Worm (Caenorhabditis elegans) whole organism, young adult: ENCODE measurements around the gene pfs-2.

Source experiments
- D2030.7 ChIP-seq: fragments of 200-800 bp; sonication (Bioruptor generic); IDR thresholded peaks from 2 replicates; pipeline ENCODE4 v1.3.6; 2022; ENCODE audit warnings: missing genetic modification reagents, missing genetic modification characterization, missing compliant biosample characterization
- F23B12.7 ChIP-seq: sonication (generic microtip); optimal IDR thresholded peaks from 2 replicates; lab custom pipeline; 2017; ENCODE audit warnings: missing genetic modification characterization, mild to moderate bottlenecking, missing compliant biosample characterization, antibody characterized with exemption, moderate library complexity; ENCODE audit not compliant: insufficient read depth
- F33H1.4 ChIP-seq: fragments of 200-800 bp; sonication (Bioruptor generic); IDR thresholded peaks from 2 replicates; pipeline ENCODE4 v1.3.6; 2022; ENCODE audit warnings: missing genetic modification reagents, missing genetic modification characterization, missing compliant biosample characterization
- F37B4.10 ChIP-seq: fragments of 200-800 bp; sonication (Bioruptor generic); IDR thresholded peaks from 2 replicates; pipeline ENCODE4 v1.3.6; 2022; ENCODE audit warnings: missing genetic modification characterization, missing compliant biosample characterization
- K12H6.12 ChIP-seq: fragments of 200-800 bp; sonication (Bioruptor generic); optimal IDR thresholded peaks from 2 replicates; lab custom pipeline; 2018; ENCODE audit warnings: mild to moderate bottlenecking, missing genetic modification characterization, missing compliant biosample characterization
- T07F8.4 ChIP-seq: sonication (generic microtip); optimal IDR thresholded peaks from 2 replicates; lab custom pipeline; 2016; ENCODE audit warnings: mild to moderate bottlenecking, missing genetic modification characterization, moderate library complexity, missing compliant biosample characterization
- T26A5.8 ChIP-seq: sonication (generic microtip); optimal IDR thresholded peaks from 2 replicates; lab custom pipeline; 2016; ENCODE audit warnings: missing genetic modification characterization, missing compliant biosample characterization
- Y53G8AR.9 ChIP-seq: fragments of 200-800 bp; sonication (Bioruptor generic); conservative IDR thresholded peaks from 2 replicates; pipeline ENCODE4 v1.3.6; 2022; ENCODE audit warnings: missing genetic modification reagents, missing genetic modification characterization, missing compliant biosample characterization
- Y56A3A.18 ChIP-seq: fragments of 200-800 bp; sonication (Bioruptor generic); IDR thresholded peaks from 2 replicates; pipeline ENCODE4 v1.3.6; 2022; ENCODE audit warnings: missing genetic modification reagents, missing genetic modification characterization, missing compliant biosample characterization
- Y67H2A.10 ChIP-seq: fragments of 200-800 bp; sonication (Bioruptor generic); conservative IDR thresholded peaks from 2 replicates; pipeline ENCODE4 v1.3.6; 2022; ENCODE audit warnings: missing genetic modification reagents, missing genetic modification characterization, missing compliant biosample characterization
- Y79H2A.3 ChIP-seq: fragments of 200-800 bp; sonication (Bioruptor generic); conservative IDR thresholded peaks from 2 replicates; pipeline ENCODE4 v1.3.6; 2022; ENCODE audit warnings: missing genetic modification reagents, missing genetic modification characterization, missing compliant biosample characterization
- ZK185.1 ChIP-seq: sonication (generic microtip); optimal IDR thresholded peaks from 2 replicates; lab custom pipeline; 2016; ENCODE audit warnings: mild to moderate bottlenecking, missing genetic modification characterization, missing compliant biosample characterization; ENCODE audit not compliant: poor library complexity, severe bottlenecking
- aptf-3 ChIP-seq: fragments of 200-800 bp; sonication (Bioruptor generic); IDR thresholded peaks from 2 replicates; pipeline ENCODE4 v1.3.6; 2022; ENCODE audit warnings: missing genetic modification characterization, missing compliant biosample characterization
- athp-1 ChIP-seq: sonication (generic microtip); optimal IDR thresholded peaks from 2 replicates; lab custom pipeline; 2017; ENCODE audit warnings: mild to moderate bottlenecking, missing genetic modification characterization, missing compliant biosample characterization
- attf-5 ChIP-seq: fragments of 200-800 bp; sonication (Bioruptor generic); optimal IDR thresholded peaks from 2 replicates; lab custom pipeline; 2018; ENCODE audit warnings: mild to moderate bottlenecking, missing genetic modification characterization, missing compliant biosample characterization
- attf-6 ChIP-seq: fragments of 200-800 bp; sonication (Bioruptor generic); IDR thresholded peaks from 2 replicates; pipeline ENCODE4 v1.3.6; 2022; ENCODE audit warnings: missing genetic modification reagents, missing genetic modification characterization, missing compliant biosample characterization
- bed-2 ChIP-seq: fragments of 200-800 bp; sonication (Bioruptor generic); IDR thresholded peaks from 2 replicates; pipeline ENCODE4 v1.3.6; 2022; ENCODE audit warnings: missing genetic modification reagents, missing genetic modification characterization, missing compliant biosample characterization
- ceh-100 ChIP-seq: fragments of 200-800 bp; sonication (Bioruptor generic); IDR thresholded peaks from 2 replicates; pipeline ENCODE4 v1.3.6; 2022; ENCODE audit warnings: missing genetic modification reagents, missing genetic modification characterization, missing compliant biosample characterization
- ceh-40 ChIP-seq: fragments of 200-800 bp; sonication (Bioruptor generic); IDR thresholded peaks from 2 replicates; pipeline ENCODE4 v1.3.6; 2022; ENCODE audit warnings: missing genetic modification characterization, missing compliant biosample characterization
- ceh-91 ChIP-seq: fragments of 200-800 bp; sonication (Bioruptor generic); IDR thresholded peaks from 2 replicates; pipeline ENCODE4 v1.3.6; 2022; ENCODE audit warnings: missing genetic modification reagents, missing genetic modification characterization, missing compliant biosample characterization
- dox-1 ChIP-seq: fragments of 200-800 bp; sonication (Bioruptor generic); IDR thresholded peaks from 2 replicates; pipeline ENCODE4 v1.3.6; 2022; ENCODE audit warnings: missing genetic modification reagents, missing genetic modification characterization, missing compliant biosample characterization
- dpl-1 ChIP-seq: fragments of 150-350 bp; optimal IDR thresholded peaks from 2 replicates; lab custom pipeline; 2014; ENCODE audit warnings: missing biosample characterization, missing genetic modification reagents, missing genetic modification characterization
- efl-1 ChIP-seq: fragments of 150-350 bp; optimal IDR thresholded peaks from 2 replicates; lab custom pipeline; 2014; ENCODE audit warnings: missing biosample characterization, missing genetic modification reagents, missing genetic modification characterization
- ekl-4 ChIP-seq: fragments of 200-800 bp; sonication (Bioruptor generic); IDR thresholded peaks from 2 replicates; pipeline ENCODE4 v1.3.6; 2022; ENCODE audit warnings: missing genetic modification reagents, missing genetic modification characterization, missing compliant biosample characterization
- ets-4 ChIP-seq: fragments of 200-800 bp; sonication (Bioruptor generic); optimal IDR thresholded peaks from 2 replicates; lab custom pipeline; 2018; ENCODE audit warnings: mild to moderate bottlenecking, missing genetic modification characterization, missing compliant biosample characterization
- hlh-12 ChIP-seq: sonication (generic microtip); optimal IDR thresholded peaks from 2 replicates; lab custom pipeline; 2016; ENCODE audit warnings: missing genetic modification characterization, missing compliant biosample characterization
- hmg-1.2 ChIP-seq: fragments of 200-800 bp; sonication (Bioruptor generic); IDR thresholded peaks from 2 replicates; pipeline ENCODE4 v1.3.6; 2022; ENCODE audit warnings: missing genetic modification reagents, missing genetic modification characterization, missing compliant biosample characterization
- hsf-1 ChIP-seq: fragments of 200-800 bp; sonication (Bioruptor generic); IDR thresholded peaks from 2 replicates; pipeline ENCODE4 v1.3.6; 2022; ENCODE audit warnings: missing genetic modification reagents, missing genetic modification characterization, missing compliant biosample characterization
- lag-1 ChIP-seq: fragments of 200-800 bp; sonication (Bioruptor generic); IDR thresholded peaks from 2 replicates; pipeline ENCODE4 v1.3.6; 2022; ENCODE audit warnings: missing genetic modification reagents, missing genetic modification characterization, missing compliant biosample characterization
- lin-35 ChIP-seq, 3 experiments: fragments of 150-350 bp in 2 of 3; sonication (generic microtip) in 1 of 3; optimal IDR thresholded peaks; 2 replicates each; lab custom pipeline; 2014 to 2018; ENCODE audit warnings: missing biosample characterization in 3 of 3, missing genetic modification characterization in 3 of 3, missing genetic modification reagents in 3 of 3
- lin-40 ChIP-seq: sonication (generic microtip); optimal IDR thresholded peaks from 2 replicates; lab custom pipeline; 2016; ENCODE audit warnings: missing genetic modification characterization, mild to moderate bottlenecking, missing compliant biosample characterization, missing genotype, missing genetic modification reagents
- lin-54 ChIP-seq: fragments of 200-800 bp; sonication (Bioruptor generic); optimal IDR thresholded peaks from 2 replicates; lab custom pipeline; 2018; ENCODE audit warnings: mild to moderate bottlenecking, missing genetic modification characterization, missing compliant biosample characterization
- lsl-1 ChIP-seq: fragments of 200-800 bp; sonication (Bioruptor generic); optimal IDR thresholded peaks from 2 replicates; lab custom pipeline; 2018; ENCODE audit warnings: mild to moderate bottlenecking, missing genetic modification characterization, moderate library complexity, missing compliant biosample characterization
- lsy-27 ChIP-seq: sonication (generic microtip); optimal IDR thresholded peaks from 2 replicates; lab custom pipeline; 2017; ENCODE audit warnings: missing genetic modification characterization, mild to moderate bottlenecking, missing compliant biosample characterization, antibody characterized with exemption, missing genotype, borderline replicate concordance; ENCODE audit not compliant: insufficient read depth
- madf-6 ChIP-seq: fragments of 200-800 bp; sonication (Bioruptor generic); IDR thresholded peaks from 2 replicates; pipeline ENCODE4 v1.3.6; 2022; ENCODE audit warnings: missing genetic modification reagents, missing genetic modification characterization, missing compliant biosample characterization
- mcd-1 ChIP-seq: fragments of 200-800 bp; sonication (Bioruptor generic); IDR thresholded peaks from 2 replicates; pipeline ENCODE4 v1.3.6; 2022; ENCODE audit warnings: missing genetic modification reagents, missing genetic modification characterization, missing compliant biosample characterization
- nfya-1 ChIP-seq: sonication (generic microtip); optimal IDR thresholded peaks from 2 replicates; lab custom pipeline; 2017; ENCODE audit warnings: antibody characterized with exemption, missing compliant biosample characterization, missing genetic modification characterization, borderline replicate concordance; ENCODE audit not compliant: insufficient read depth
- rec-8 ChIP-seq, 2 experiments: sonication (generic microtip); optimal IDR thresholded peaks; 2 replicates each; lab custom pipeline; 2016; ENCODE audit warnings: mild to moderate bottlenecking in 2 of 2, missing genetic modification characterization in 2 of 2, missing genetic modification reagents in 2 of 2, missing genotype in 2 of 2, missing biosample characterization in 1 of 2, missing compliant biosample characterization in 1 of 2, moderate library complexity in 1 of 2
- sea-2 ChIP-seq: fragments of 200-800 bp; sonication (Bioruptor generic); IDR thresholded peaks from 2 replicates; pipeline ENCODE4 v1.3.6; 2022; ENCODE audit warnings: missing genetic modification characterization, missing compliant biosample characterization
- snpc-1.1 ChIP-seq: sonication (generic microtip); optimal IDR thresholded peaks from 2 replicates; lab custom pipeline; 2017; ENCODE audit warnings: missing genetic modification characterization, mild to moderate bottlenecking, missing compliant biosample characterization, antibody characterized with exemption, moderate library complexity, missing genotype, missing genetic modification reagents; ENCODE audit not compliant: insufficient read depth
- snpc-1.3 ChIP-seq: sonication (generic microtip); optimal IDR thresholded peaks from 2 replicates; lab custom pipeline; 2017; ENCODE audit warnings: missing genetic modification characterization, mild to moderate bottlenecking, missing compliant biosample characterization, antibody characterized with exemption, moderate library complexity, missing genotype, missing genetic modification reagents; ENCODE audit not compliant: insufficient read depth
- tbp1 ChIP-seq: fragments of 200-800 bp; sonication (Bioruptor generic); optimal IDR thresholded peaks from 2 replicates; lab custom pipeline; 2018; ENCODE audit warnings: mild to moderate bottlenecking, missing genetic modification characterization, missing compliant biosample characterization
- tbx-9 ChIP-seq: sonication (generic microtip); optimal IDR thresholded peaks from 2 replicates; lab custom pipeline; 2016; ENCODE audit warnings: borderline replicate concordance, missing genetic modification characterization, inconsistent platforms, missing compliant biosample characterization
- zfh-2 ChIP-seq: fragments of 200-800 bp; sonication (Bioruptor generic); conservative IDR thresholded peaks from 2 replicates; pipeline ENCODE4 v1.3.6; 2022; ENCODE audit warnings: missing genetic modification reagents, missing genetic modification characterization, missing compliant biosample characterization
- zim-3 ChIP-seq: sonication (generic microtip); optimal IDR thresholded peaks from 2 replicates; lab custom pipeline; 2017; ENCODE audit warnings: mild to moderate bottlenecking, missing genetic modification characterization, moderate library complexity, missing compliant biosample characterization
- ztf-18 ChIP-seq: sonication (generic microtip); optimal IDR thresholded peaks from 2 replicates; lab custom pipeline; 2016; ENCODE audit warnings: missing genotype, mild to moderate bottlenecking, missing genetic modification characterization, missing compliant biosample characterization
- ztf-26 ChIP-seq: sonication (generic microtip); optimal IDR thresholded peaks from 2 replicates; lab custom pipeline; 2017; ENCODE audit warnings: missing genetic modification characterization, missing compliant biosample characterization

Gene pfs-2

DNA sequence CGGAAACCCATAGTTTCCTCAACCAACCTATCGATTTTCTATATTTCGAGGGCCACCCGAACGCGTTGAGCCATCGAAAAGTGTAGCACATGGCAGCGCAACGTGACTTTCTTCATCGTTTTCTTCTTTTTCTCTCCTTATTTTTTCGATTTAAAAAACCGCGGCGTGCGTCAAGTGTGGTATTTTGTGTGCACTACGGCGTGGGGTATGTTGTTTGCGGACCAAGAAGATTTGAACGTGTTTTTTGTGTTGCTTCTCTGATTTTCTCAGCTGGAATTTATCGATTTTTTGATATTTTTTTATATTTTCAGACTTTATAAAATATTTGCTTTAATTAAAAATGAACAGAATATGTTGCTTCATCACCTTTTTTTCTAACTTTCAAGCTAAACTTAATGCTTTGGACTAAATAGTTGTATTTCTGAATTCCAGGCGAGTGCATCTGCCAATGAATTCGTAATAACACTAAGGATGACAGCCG, at the start of gene pfs-2, which contains the start of gene agl-1:
Gene pfs-2, plus strand, starts transcription at position 431 of the 481 bp plus-strand sequence.
Gene agl-1, minus strand, starts transcription at position 178 of the 481 bp plus-strand sequence.
- TF ChIP-seq snpc-1.1 (tag; lab: Kevin White, UChicago) (no peak), athp-1 (tag; lab: Kevin White, UChicago) (no peak), nfya-1 (tag; lab: Kevin White, UChicago) (no peak), bed-2 (GFP tag; lab: Robert Waterston, UW) (no peak), Y56A3A.18 (GFP tag; lab: Robert Waterston, UW) (no peak), efl-1 (GFP tag; lab: Kevin White, UChicago) (peak; percentile 68), ceh-40 (GFP tag; lab: Robert Waterston, UW) (no peak), ceh-91 (GFP tag; lab: Robert Waterston, UW) (no peak), aptf-3 (no peak), T07F8.4 (no peak), tbp1 (GFP tag; lab: Kevin White, UChicago) (no peak), ztf-26 (tag; lab: Kevin White, UChicago) (no peak), rec-8 (tag; optimal IDR thresholded peaks at IDR 0.05; lab: Kevin White, UChicago) (no peak), madf-6 (GFP tag; lab: Robert Waterston, UW) (peak; percentile 50), F23B12.7 (tag; lab: Kevin White, UChicago) (peak; percentile 69), dox-1 (GFP tag; lab: Robert Waterston, UW) (peak; percentile 35; the same call in 1 of the 2 replicates), ceh-100 (GFP tag; lab: Robert Waterston, UW) (no peak), ets-4 (no peak), Y79H2A.3 (GFP tag; lab: Robert Waterston, UW) (no peak), K12H6.12 (tag; lab: Kevin White, UChicago) (peak; percentile 29), F37B4.10 (GFP tag; lab: Robert Waterston, UW) (no peak), sea-2 (GFP tag; lab: Robert Waterston, UW) (no peak), ztf-18 (tag; lab: Kevin White, UChicago) (peak; percentile 43), attf-6 (GFP tag; lab: Robert Waterston, UW) (no peak), lag-1 (GFP tag; lab: Robert Waterston, UW) (no peak), dpl-1 (GFP tag; lab: Kevin White, UChicago) (peak; percentile 34), zfh-2 (GFP tag; lab: Robert Waterston, UW) (no peak), hlh-12 (tag; lab: Kevin White, UChicago) (no peak), tbx-9 (tag; lab: Kevin White, UChicago) (no peak), snpc-1.3 (tag; lab: Kevin White, UChicago) (peak; percentile 32), Y53G8AR.9 (GFP tag; lab: Robert Waterston, UW) (no peak), attf-5 (GFP tag; lab: Kevin White, UChicago) (peak; percentile 94), Y67H2A.10 (GFP tag; lab: Robert Waterston, UW) (no peak), hsf-1 (GFP tag; lab: Robert Waterston, UW) (no peak), zim-3 (tag; lab: Kevin White, UChicago) (no peak), lsl-1 (GFP tag; lab: Kevin White, UChicago) (peak; percentile 35), D2030.7 (GFP tag; lab: Robert Waterston, UW) (peak; percentile 47; the same call in 1 of the 2 replicates), lsy-27 (tag; lab: Kevin White, UChicago) (no peak), F33H1.4 (GFP tag; lab: Robert Waterston, UW) (peak; percentile 29; the same call in 1 of the 2 replicates), ZK185.1 (peak; percentile 20), lin-54 (GFP tag; lab: Kevin White, UChicago) (peak; percentile 78), lin-35 (GFP tag; optimal IDR thresholded peaks at IDR 0.05; lab: Kevin White, UChicago) (peak in 2 of 3 experiments; percentile 18 to 90), mcd-1 (GFP tag; lab: Robert Waterston, UW) (peak; percentile 67), lin-40 (peak; percentile 54), T26A5.8 (no peak), hmg-1.2 (GFP tag; lab: Robert Waterston, UW) (no peak), ekl-4 (GFP tag; lab: Robert Waterston, UW) (no peak)
